Worm (Caenorhabditis elegans): ENCODE data around the gene sdz-32.

sdz-32 gene

ce11 chrII:3473744-3474143 is at the start of gene sdz-32:
sdz-32 (plus strand) TSS chrII:3474044.
- TF ChIP-seq hlh-26 (GFP tag; conservative IDR thresholded peaks at IDR 0.05): no peak
- TF ChIP-seq lag-1 (GFP tag; IDR thresholded peaks at IDR 0.05): no peak
- TF ChIP-seq fkh-3 (tag; optimal IDR thresholded peaks at IDR 0.05): no peak

DNA sequence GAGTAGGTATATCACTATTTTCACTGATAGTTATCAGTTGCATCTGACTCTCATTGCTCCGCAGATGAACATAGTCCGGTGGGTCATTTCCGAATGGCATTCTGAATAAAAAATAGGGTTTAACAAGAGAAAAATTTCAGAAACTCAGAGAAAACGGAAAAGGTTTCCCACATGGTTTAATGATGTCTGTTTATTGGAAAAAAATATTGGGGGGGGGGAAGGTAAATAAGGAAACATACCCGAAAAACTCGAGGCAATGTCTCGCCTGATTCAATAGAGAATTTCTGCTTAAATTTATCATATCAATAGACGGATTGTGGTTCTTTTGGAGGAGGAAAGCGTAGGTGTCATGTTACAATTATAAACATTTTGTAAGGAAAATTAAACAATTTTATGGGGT is 48.4 kb upstream of the sdz-32 start, which contains the start of gene nep-11:
Gene nep-11 (minus strand): TSS at position 101 of the 400 bp plus-strand sequence.
- no peak for TF ChIP-seq sdz-38 (tag; optimal IDR thresholded peaks at IDR 0.05)
- no peak for TF ChIP-seq B0261.1 (tag; optimal IDR thresholded peaks at IDR 0.05)
- TF ChIP-seq F10E7.11 (tag; optimal IDR thresholded peaks at IDR 0.05): no peak
- no peak for TF ChIP-seq lsy-27 (tag; optimal IDR thresholded peaks at IDR 0.05; ENCODE audit: borderline replicate concordance, insufficient read depth)
- no peak for TF ChIP-seq efl-1 (GFP tag; optimal IDR thresholded peaks at IDR 0.05)
- TF ChIP-seq chd-7 (tag; optimal IDR thresholded peaks at IDR 0.05): no peak
- no peak for TF ChIP-seq nhr-120 (GFP tag; IDR thresholded peaks at IDR 0.05)
- no peak for TF ChIP-seq hrde-1 (tag; optimal IDR thresholded peaks at IDR 0.05; ENCODE audit: borderline replicate concordance)

DNA sequence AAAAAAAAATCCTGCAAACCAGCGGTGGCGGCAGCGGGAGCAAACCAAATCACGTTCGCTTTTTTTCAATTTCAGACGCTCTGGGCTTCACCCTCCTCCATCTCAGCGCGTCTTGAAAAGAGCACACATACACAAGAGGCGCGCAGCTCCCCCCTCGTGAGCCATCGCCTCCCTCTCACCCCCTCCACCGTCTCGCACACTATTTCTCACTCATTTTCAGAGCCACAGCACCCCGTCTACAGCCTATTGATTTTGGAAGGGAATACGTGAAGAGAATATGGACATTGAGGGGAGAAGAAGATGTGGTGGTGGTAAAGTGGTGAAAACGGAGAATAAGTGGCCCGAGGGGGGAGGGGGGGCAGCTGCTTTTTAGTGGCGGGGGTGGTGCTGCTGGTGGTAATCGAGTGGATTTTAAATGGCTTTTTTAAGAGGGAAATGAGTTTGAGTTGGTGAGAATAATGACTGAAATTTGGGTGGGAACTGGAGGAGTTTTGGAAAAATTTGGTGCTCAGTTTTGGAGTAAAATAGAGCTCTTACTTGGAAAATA is 45.6 kb upstream of the sdz-32 start:
- TF ChIP-seq cebp-1 (GFP tag; IDR thresholded peaks at IDR 0.05): no peak
- peak; percentile 29 for TF ChIP-seq cebp-1 (tag; optimal IDR thresholded peaks at IDR 0.05)
- TF ChIP-seq zfh-2 (GFP tag; conservative IDR thresholded peaks at IDR 0.05): peak; percentile 92
- TF ChIP-seq sptf-2 (GFP tag; optimal IDR thresholded peaks at IDR 0.05): no peak
- TF ChIP-seq snpc-3.4 (tag; optimal IDR thresholded peaks at IDR 0.05): no peak
- TF ChIP-seq lir-1 (GFP tag; conservative IDR thresholded peaks at IDR 0.05): no peak
- TF ChIP-seq mes-4 (tag; optimal IDR thresholded peaks at IDR 0.05): no peak
- no peak for TF ChIP-seq atf-7 (tag; optimal IDR thresholded peaks at IDR 0.05)
- no peak for TF ChIP-seq athp-1 (tag; optimal IDR thresholded peaks at IDR 0.05)
- TF ChIP-seq attf-5 (GFP tag; optimal IDR thresholded peaks at IDR 0.05): peak; percentile 34
- peak; percentile 57 for TF ChIP-seq egrh-3 (GFP tag; IDR thresholded peaks at IDR 0.05)
- no peak for TF ChIP-seq pha-4 (tag; optimal IDR thresholded peaks at IDR 0.05)
- peak; percentile 55; the same call in 1 of the 2 replicates for TF ChIP-seq hmg-1.2 (GFP tag; IDR thresholded peaks at IDR 0.05)
- no peak for TF ChIP-seq hlh-12 (tag; optimal IDR thresholded peaks at IDR 0.05)
- TF ChIP-seq dpff-1 (tag; optimal IDR thresholded peaks at IDR 0.05): no peak
- peak; percentile 40; the same call in 1 of the 2 replicates for TF ChIP-seq mcd-1 (GFP tag; IDR thresholded peaks at IDR 0.05)
- peak; percentile 56 for TF ChIP-seq ceh-27 (GFP tag; optimal IDR thresholded peaks at IDR 0.05)
- no peak for TF ChIP-seq attf-3 (GFP tag; conservative IDR thresholded peaks at IDR 0.05)

ce11 chrII:3429400-3429799 is 44.4 kb upstream of the sdz-32 start, which contains the start of gene C16C8.18:
C16C8.18 (plus strand) TSS chrII:3429700.
- no peak for TF ChIP-seq C17E4.6 (GFP tag; IDR thresholded peaks at IDR 0.05)
- TF ChIP-seq F22D6.2 (tag; optimal IDR thresholded peaks at IDR 0.05): no peak
- TF ChIP-seq dpl-1 (GFP tag; optimal IDR thresholded peaks at IDR 0.05): no peak
- TF ChIP-seq nfya-1 (tag; optimal IDR thresholded peaks at IDR 0.05; ENCODE audit: borderline replicate concordance, insufficient read depth): no peak
- no peak for TF ChIP-seq nhr-27 (tag; optimal IDR thresholded peaks at IDR 0.05)
- TF ChIP-seq tbp1 (GFP tag; optimal IDR thresholded peaks at IDR 0.05): no peak
- TF ChIP-seq zfh-2 (GFP tag; conservative IDR thresholded peaks at IDR 0.05): no peak
